Fruit fly (Drosophila melanogaster) whole organism, embryonic: ENCODE data around the gene CG34256.

Experiments used
- BEAF-32 ChIP-seq: fragments of 200-800 bp; sonication (Bioruptor generic); optimal IDR thresholded peaks from 3 replicates; lab custom pipeline; 2017; ENCODE audit warnings: missing biosample characterization, missing genetic modification characterization, mild to moderate bottlenecking, moderate library complexity, missing genetic modification reagents
- BtbVII ChIP-seq: fragments of 200-800 bp; sonication (Bioruptor generic); optimal IDR thresholded peaks from 3 replicates; lab custom pipeline; 2017; ENCODE audit warnings: missing biosample characterization, mild to moderate bottlenecking, missing genetic modification characterization
- CG1024 ChIP-seq: fragments of 200-800 bp; sonication (Bioruptor generic); IDR thresholded peaks from 2 replicates; pipeline ENCODE4 v1.3.6; 2022; ENCODE audit warnings: missing biosample characterization, missing genetic modification characterization
- CG11085 ChIP-seq: fragments of 200-800 bp; sonication (Bioruptor generic); IDR thresholded peaks from 2 replicates; pipeline ENCODE4 v1.3.6; 2022; ENCODE audit warnings: missing biosample characterization, missing genetic modification characterization
- CG11723 ChIP-seq: fragments of 200-800 bp; sonication (Bioruptor generic); optimal IDR thresholded peaks from 2 replicates; lab custom pipeline; 2017; ENCODE audit warnings: missing biosample characterization, mild to moderate bottlenecking, missing genetic modification characterization
- CG13424 ChIP-seq: fragments of 200-800 bp; sonication (Bioruptor generic); optimal IDR thresholded peaks from 2 replicates; lab custom pipeline; 2019; ENCODE audit warnings: missing biosample characterization, mild to moderate bottlenecking, missing genetic modification characterization, moderate library complexity
- CG15601 ChIP-seq: fragments of 200-800 bp; sonication (Bioruptor generic); optimal IDR thresholded peaks from 3 replicates; lab custom pipeline; 2019; ENCODE audit warnings: missing biosample characterization, mild to moderate bottlenecking, missing genetic modification characterization, moderate library complexity
- CG17186 ChIP-seq: fragments of 200-800 bp; sonication (Bioruptor generic); optimal IDR thresholded peaks from 3 replicates; lab custom pipeline; 2017; ENCODE audit warnings: missing biosample characterization, missing genetic modification reagents, missing genetic modification characterization
- CG18619 ChIP-seq: fragments of 200-800 bp; sonication (Bioruptor generic); optimal IDR thresholded peaks from 3 replicates; lab custom pipeline; 2017; ENCODE audit warnings: missing biosample characterization, mild to moderate bottlenecking, missing genetic modification characterization
- CG2120 ChIP-seq: fragments of 200-800 bp; sonication (Bioruptor generic); optimal IDR thresholded peaks from 3 replicates; lab custom pipeline; 2016; ENCODE audit warnings: missing biosample characterization, missing genetic modification characterization
- CG32767 ChIP-seq: fragments of 200-800 bp; sonication (Bioruptor generic); IDR thresholded peaks from 2 replicates; pipeline ENCODE4 v1.3.6; 2022; ENCODE audit warnings: missing biosample characterization, missing genetic modification characterization
- CG4820 ChIP-seq: fragments of 200-800 bp; sonication (Bioruptor generic); optimal IDR thresholded peaks from 3 replicates; lab custom pipeline; 2016; ENCODE audit warnings: missing biosample characterization, missing genetic modification characterization
- CG4854 ChIP-seq: fragments of 200-800 bp; sonication (Bioruptor generic); optimal IDR thresholded peaks from 2 replicates; lab custom pipeline; 2016; ENCODE audit warnings: missing biosample characterization, missing genetic modification characterization, inconsistent platforms
- CG6254 ChIP-seq: fragments of 200-800 bp; sonication (Bioruptor generic); optimal IDR thresholded peaks from 3 replicates; lab custom pipeline; 2017; ENCODE audit warnings: mild to moderate bottlenecking, missing biosample characterization, missing genetic modification reagents, missing genetic modification characterization
- CG7372 ChIP-seq: fragments of 200-800 bp; sonication (Bioruptor generic); IDR thresholded peaks from 2 replicates; pipeline ENCODE4 v1.3.6; 2022; ENCODE audit warnings: missing biosample characterization, missing genetic modification characterization
- CG9797 ChIP-seq: fragments of 200-800 bp; sonication (Bioruptor generic); optimal IDR thresholded peaks from 3 replicates; lab custom pipeline; 2018; ENCODE audit warnings: missing biosample characterization, mild to moderate bottlenecking, missing genetic modification characterization
- CG9817 ChIP-seq: fragments of 200-800 bp; sonication (Bioruptor generic); optimal IDR thresholded peaks from 2 replicates; lab custom pipeline; 2018; ENCODE audit warnings: missing biosample characterization, mild to moderate bottlenecking, missing genetic modification characterization, moderate library complexity
- CHES-1-like ChIP-seq: fragments of 200-800 bp; sonication (Bioruptor generic); optimal IDR thresholded peaks from 2 replicates; lab custom pipeline; 2016; ENCODE audit warnings: missing biosample characterization, missing genetic modification characterization
- CTCF ChIP-seq: fragments of 200-800 bp; sonication (Bioruptor generic); optimal IDR thresholded peaks from 2 replicates; lab custom pipeline; 2017; ENCODE audit warnings: missing biosample characterization, mild to moderate bottlenecking, missing genetic modification characterization, moderate library complexity
- Dip2 ChIP-seq: fragments of 200-800 bp; sonication (Bioruptor generic); IDR thresholded peaks from 2 replicates; pipeline ENCODE4 v1.3.6; 2022; ENCODE audit warnings: missing biosample characterization, missing genetic modification characterization
- Hmr ChIP-seq: fragments of 200-800 bp; sonication (Bioruptor generic); optimal IDR thresholded peaks from 3 replicates; lab custom pipeline; 2017; ENCODE audit warnings: mild to moderate bottlenecking, missing biosample characterization, missing genetic modification reagents, missing genetic modification characterization
- Kr ChIP-seq: fragments of 200-800 bp; sonication (Bioruptor generic); optimal IDR thresholded peaks from 2 replicates; lab custom pipeline; 2017; ENCODE audit warnings: missing biosample characterization, mild to moderate bottlenecking, missing genetic modification characterization
- MTF-1 ChIP-seq: fragments of 200-800 bp; sonication (Bioruptor generic); optimal IDR thresholded peaks from 2 replicates; lab custom pipeline; 2018; ENCODE audit warnings: missing biosample characterization, mild to moderate bottlenecking, missing genetic modification characterization, borderline replicate concordance
- Max ChIP-seq: fragments of 200-800 bp; sonication (Bioruptor generic); optimal IDR thresholded peaks from 2 replicates; lab custom pipeline; 2016; ENCODE audit warnings: missing biosample characterization, mild to moderate bottlenecking, missing genetic modification characterization
- Oaz ChIP-seq: fragments of 200-800 bp; sonication (Bioruptor generic); IDR thresholded peaks from 2 replicates; pipeline ENCODE4 v1.3.6; 2022; ENCODE audit warnings: missing biosample characterization, missing genetic modification characterization
- Poxn ChIP-seq: fragments of 200-800 bp; sonication (Bioruptor generic); IDR thresholded peaks from 2 replicates; pipeline ENCODE4 v1.3.6; 2022; ENCODE audit warnings: missing biosample characterization, missing genetic modification characterization
- Ptx1 ChIP-seq: fragments of 200-800 bp; sonication (Bioruptor generic); IDR thresholded peaks from 2 replicates; pipeline ENCODE4 v1.3.6; 2022; ENCODE audit warnings: missing biosample characterization, missing genetic modification characterization
- Rfx ChIP-seq: fragments of 200-800 bp; sonication (Bioruptor generic); IDR thresholded peaks from 2 replicates; pipeline ENCODE4 v1.3.6; 2022; ENCODE audit warnings: missing biosample characterization, missing genetic modification characterization
- Sry-β ChIP-seq: fragments of 200-800 bp; sonication (Bioruptor generic); optimal IDR thresholded peaks from 2 replicates; lab custom pipeline; 2018; ENCODE audit warnings: missing biosample characterization, mild to moderate bottlenecking, missing genetic modification characterization, moderate library complexity
- ase ChIP-seq: fragments of 200-800 bp; sonication (Bioruptor generic); IDR thresholded peaks from 3 replicates; pipeline ENCODE4 v1.3.6; 2022; ENCODE audit warnings: missing biosample characterization, missing genetic modification characterization
- bab2 ChIP-seq: fragments of 200-800 bp; sonication (Bioruptor generic); optimal IDR thresholded peaks from 2 replicates; lab custom pipeline; 2016; ENCODE audit warnings: missing biosample characterization, missing genetic modification characterization
- cad ChIP-seq: fragments of >200 bp; optimal IDR thresholded peaks from 2 replicates; lab custom pipeline; 2017; ENCODE audit warnings: missing biosample characterization, missing genetic modification characterization
- chn ChIP-seq: fragments of 200-800 bp; sonication (Bioruptor generic); optimal IDR thresholded peaks from 2 replicates; lab custom pipeline; 2016; ENCODE audit warnings: missing biosample characterization, missing genetic modification characterization
- cwo ChIP-seq: fragments of 200-800 bp; sonication (Bioruptor generic); optimal IDR thresholded peaks from 3 replicates; lab custom pipeline; 2017; ENCODE audit warnings: missing biosample characterization, missing genetic modification characterization, mild to moderate bottlenecking, moderate library complexity, missing genetic modification reagents
- danr ChIP-seq: fragments of 200-800 bp; sonication (Bioruptor generic); IDR thresholded peaks from 2 replicates; pipeline ENCODE4 v1.3.6; 2022; ENCODE audit warnings: missing biosample characterization, missing genetic modification characterization
- disco-r ChIP-seq: fragments of 200-800 bp; sonication (Bioruptor generic); optimal IDR thresholded peaks from 2 replicates; lab custom pipeline; 2016; ENCODE audit warnings: missing biosample characterization, missing genetic modification characterization
- hkb ChIP-seq, 2 experiments: fragments of 200-800 bp in 1 of 2; fragments of >200 bp in 1 of 2; sonication (Bioruptor generic) in 1 of 2; IDR thresholded peaks in 1 of 2; optimal IDR thresholded peaks in 1 of 2; 2 replicates each; pipeline versions ENCODE4 v1.3.6 to Lab custom; 2017 to 2022; ENCODE audit warnings: missing biosample characterization in 1 of 2, missing genetic modification characterization in 1 of 2
- jing ChIP-seq: fragments of 200-800 bp; sonication (Bioruptor generic); optimal IDR thresholded peaks from 2 replicates; lab custom pipeline; 2018; ENCODE audit warnings: missing biosample characterization, mild to moderate bottlenecking, missing genetic modification characterization
- maf-S ChIP-seq: fragments of 200-800 bp; sonication (Bioruptor generic); optimal IDR thresholded peaks from 2 replicates; lab custom pipeline; 2016; ENCODE audit warnings: missing biosample characterization, missing genetic modification characterization
- oc ChIP-seq: fragments of 200-800 bp; sonication (Bioruptor generic); optimal IDR thresholded peaks from 2 replicates; lab custom pipeline; 2018; ENCODE audit warnings: missing biosample characterization, mild to moderate bottlenecking, missing genetic modification characterization, moderate library complexity
- onecut ChIP-seq: fragments of 200-800 bp; sonication (Bioruptor generic); IDR thresholded peaks from 2 replicates; pipeline ENCODE4 v1.3.6; 2022; ENCODE audit warnings: missing biosample characterization, missing genetic modification characterization
- pb ChIP-seq: fragments of 200-800 bp; sonication (Bioruptor generic); optimal IDR thresholded peaks from 3 replicates; lab custom pipeline; 2016; ENCODE audit warnings: missing biosample characterization, missing genetic modification characterization
- run ChIP-seq: fragments of 200-800 bp; sonication (Bioruptor generic); optimal IDR thresholded peaks from 3 replicates; lab custom pipeline; 2018; ENCODE audit warnings: missing biosample characterization, mild to moderate bottlenecking, missing genetic modification characterization
- sc ChIP-seq, 3 experiments: fragments of >200 bp in 2 of 3; fragments of 200-800 bp in 1 of 3; sonication (Bioruptor generic) in 1 of 3; optimal IDR thresholded peaks; 2 replicates in 2 of 3; 3 replicates in 1 of 3; lab custom pipeline; 2017; ENCODE audit warnings: mild to moderate bottlenecking in 1 of 3, missing biosample characterization in 1 of 3, missing genetic modification characterization in 1 of 3, missing genetic modification reagents in 1 of 3
- sens-2 ChIP-seq: fragments of 200-800 bp; sonication (Bioruptor generic); IDR thresholded peaks from 2 replicates; pipeline ENCODE4 v1.3.6; 2022; ENCODE audit warnings: missing biosample characterization, missing genetic modification characterization
- tna ChIP-seq: fragments of 200-800 bp; sonication (Bioruptor generic); IDR thresholded peaks from 2 replicates; pipeline ENCODE4 v1.3.6; 2022; ENCODE audit warnings: missing biosample characterization, missing genetic modification characterization; ENCODE audit not compliant: partially characterized antibody
- unpg ChIP-seq: fragments of 200-800 bp; sonication (Bioruptor generic); optimal IDR thresholded peaks from 3 replicates; lab custom pipeline; 2018; ENCODE audit warnings: missing biosample characterization, mild to moderate bottlenecking, missing genetic modification characterization, moderate library complexity
- wek ChIP-seq: fragments of 200-800 bp; sonication (Bioruptor generic); optimal IDR thresholded peaks from 3 replicates; lab custom pipeline; 2018; ENCODE audit warnings: missing biosample characterization, mild to moderate bottlenecking, missing genetic modification characterization, moderate library complexity
- zfh1 ChIP-seq: fragments of 200-800 bp; sonication (Bioruptor generic); IDR thresholded peaks from 3 replicates; pipeline ENCODE4 v1.3.6; 2022; ENCODE audit warnings: missing biosample characterization, missing genetic modification characterization

Gene CG34256

DNA sequence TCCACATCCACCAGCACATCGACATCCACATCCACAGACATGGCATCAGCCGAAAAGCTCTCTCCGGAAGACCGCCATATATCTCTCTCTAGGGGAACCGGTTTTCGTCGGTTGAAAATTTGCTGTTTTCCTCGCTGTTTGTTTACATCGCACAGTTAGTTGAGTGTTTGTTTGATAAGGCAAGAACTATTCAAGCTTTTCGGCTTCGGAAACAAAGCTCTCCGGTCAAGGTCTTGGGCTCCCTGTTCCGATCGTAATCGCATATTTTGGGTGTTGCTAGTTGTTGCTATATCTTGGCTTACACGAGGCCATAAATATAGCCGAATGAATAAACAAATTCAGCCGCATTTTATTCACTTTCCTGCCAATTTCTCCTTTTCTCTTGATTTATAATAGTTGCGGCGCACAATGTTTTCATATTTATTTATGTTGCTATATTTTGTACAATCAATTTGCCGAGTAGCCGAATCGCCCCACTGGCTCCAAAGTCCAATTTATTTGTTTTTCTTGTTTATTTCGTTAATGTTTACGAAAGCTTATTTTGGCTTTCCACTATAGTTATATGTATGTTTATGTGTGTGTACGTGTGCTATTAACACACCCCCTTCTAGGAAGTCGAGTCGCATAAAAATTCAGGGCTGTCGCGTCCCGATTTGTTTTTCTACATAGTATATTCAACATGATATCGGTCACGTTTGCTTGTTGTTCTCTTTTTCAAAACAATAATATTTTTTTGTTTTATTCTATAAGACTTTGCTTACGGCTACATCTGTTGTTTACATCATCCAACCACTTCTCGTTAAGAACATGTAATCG lies 7.4 kb upstream of the CG34256 start (continued):
- no peak for TF ChIP-seq CG1024 (GFP tag; lab: Robert Waterston, UW)
- TF ChIP-seq CHES-1-like (GFP tag; lab: Kevin White, UChicago), result no peak
- peak; percentile 38 for TF ChIP-seq Hmr (GFP tag; lab: Kevin White, UChicago)
- no peak for TF ChIP-seq jing (GFP tag; lab: Kevin White, UChicago)
- TF ChIP-seq CG9797, result no peak
- TF ChIP-seq CG15601 (tag; lab: Kevin White, UChicago), result no peak
- peak; percentile 35 for TF ChIP-seq CG11723 (GFP tag; lab: Kevin White, UChicago)
- no peak for TF ChIP-seq tna (GFP tag; lab: Robert Waterston, UW)
- no peak for TF ChIP-seq CG9817 (tag; lab: Kevin White, UChicago)
- TF ChIP-seq CG13424 (tag; lab: Kevin White, UChicago), result no peak
- peak; percentile 32; the same call in 1 of the 3 replicates for TF ChIP-seq zfh1 (GFP tag; lab: Robert Waterston, UW)
- no peak for TF ChIP-seq CG18619 (GFP tag; lab: Kevin White, UChicago)
- TF ChIP-seq Dip2 (GFP tag; lab: Robert Waterston, UW), result no peak
- no peak for TF ChIP-seq CG11085 (GFP tag; lab: Robert Waterston, UW)
- no peak for TF ChIP-seq maf-S (GFP tag; lab: Kevin White, UChicago)
- TF ChIP-seq CG6254 (GFP tag; lab: Kevin White, UChicago), result no peak
- TF ChIP-seq sens-2, result no peak
- TF ChIP-seq ase (GFP tag; lab: Robert Waterston, UW), result no peak
- TF ChIP-seq CG4820, result no peak
- no peak for TF ChIP-seq onecut (GFP tag; lab: Robert Waterston, UW)
- no peak for TF ChIP-seq sc (optimal IDR thresholded peaks at IDR 0.05; lab: Kevin White, UChicago)
- TF ChIP-seq sc (GFP tag; optimal IDR thresholded peaks at IDR 0.05; lab: Kevin White, UChicago), result no peak
- TF ChIP-seq chn (GFP tag; lab: Kevin White, UChicago), result no peak
- TF ChIP-seq cad (GFP tag; lab: Kevin White, UChicago), result no peak
- TF ChIP-seq CTCF (GFP tag; lab: Kevin White, UChicago), result no peak
- peak; percentile 73 for TF ChIP-seq cwo (GFP tag; lab: Kevin White, UChicago)
- TF ChIP-seq wek (GFP tag; lab: Kevin White, UChicago), result no peak
- TF ChIP-seq oc (tag; lab: Kevin White, UChicago), result no peak
- TF ChIP-seq bab2 (GFP tag; lab: Kevin White, UChicago), result no peak
- TF ChIP-seq CG17186 (GFP tag; lab: Kevin White, UChicago), result no peak
- no peak for TF ChIP-seq BEAF-32
- TF ChIP-seq Oaz (GFP tag; lab: Robert Waterston, UW), result no peak
- TF ChIP-seq hkb (optimal IDR thresholded peaks at IDR 0.05; lab: Kevin White, UChicago), result no peak
- TF ChIP-seq hkb (GFP tag; IDR thresholded peaks at IDR 0.05; lab: Robert Waterston, UW), result peak; percentile 31; the same call in 1 of the 2 replicates
- TF ChIP-seq danr (GFP tag; lab: Robert Waterston, UW), result no peak
- TF ChIP-seq Rfx, result peak; percentile 27; the same call in 1 of the 2 replicates
- no peak for TF ChIP-seq pb (GFP tag; lab: Kevin White, UChicago)
- TF ChIP-seq unpg (GFP tag; lab: Kevin White, UChicago), result no peak
- no peak for TF ChIP-seq MTF-1 (GFP tag; lab: Kevin White, UChicago)
- no peak for TF ChIP-seq Ptx1 (GFP tag; lab: Robert Waterston, UW)
- TF ChIP-seq Max (GFP tag; lab: Kevin White, UChicago), result no peak
- TF ChIP-seq CG7372 (GFP tag; lab: Robert Waterston, UW), result no peak
- no peak for TF ChIP-seq Kr (GFP tag; lab: Kevin White, UChicago)
- TF ChIP-seq CG2120, result peak; percentile 48
- no peak for TF ChIP-seq disco-r
- TF ChIP-seq run (tag; lab: Kevin White, UChicago), result no peak
- no peak for TF ChIP-seq Sry-β (GFP tag; lab: Kevin White, UChicago)
- peak; percentile 15 for TF ChIP-seq BtbVII
- no peak for TF ChIP-seq CG4854
- no peak for TF ChIP-seq CG32767 (GFP tag; lab: Robert Waterston, UW)
- TF ChIP-seq Poxn (GFP tag; lab: Robert Waterston, UW), result no peak
